4 worm cellular contexts compared by ENCODE assay signal in genomic region chrIII:4317065-4317752, ce11.
TF ChIP-seq lines count a peak whose summit lies in the region.

tag-131 (plus strand) TSS chrIII:4317702.

TF ChIP-seq in whole organism, L1 larva, 84 proteins besides CTCF, POLR2A, EP300 and RAD21 (continued from another document and continues in another):
- no peak for TF ChIP-seq egl-27 (tag; optimal IDR thresholded peaks at IDR 0.05; lab: Kevin White, UChicago)
- no peak for TF ChIP-seq jun-1 (tag; optimal IDR thresholded peaks at IDR 0.05; lab: Kevin White, UChicago)
- TF ChIP-seq lin-14 (GFP tag; optimal IDR thresholded peaks at IDR 0.05; lab: Kevin White, UChicago) = peak; percentile 61
- TF ChIP-seq nhr-11 (tag; optimal IDR thresholded peaks at IDR 0.05; lab: Kevin White, UChicago) = peak; percentile 41
- TF ChIP-seq hlh-4 (tag; optimal IDR thresholded peaks at IDR 0.05; lab: Kevin White, UChicago) = no peak
- TF ChIP-seq snpc-4 (tag; optimal IDR thresholded peaks at IDR 0.05; lab: Kevin White, UChicago) = no peak
- no peak for TF ChIP-seq C04F5.9 (tag; optimal IDR thresholded peaks at IDR 0.05; lab: Kevin White, UChicago)
- TF ChIP-seq sox-4 (tag; optimal IDR thresholded peaks at IDR 0.05; lab: Kevin White, UChicago) = no peak
- peak; percentile 3 to 20 (median 4) for TF ChIP-seq dpl-1 (GFP tag; optimal IDR thresholded peaks at IDR 0.05; lab: Kevin White, UChicago)
- TF ChIP-seq C16A3.4 (tag; optimal IDR thresholded peaks at IDR 0.05; lab: Kevin White, UChicago) = no peak
- TF ChIP-seq rnt-1 (tag; optimal IDR thresholded peaks at IDR 0.05; lab: Kevin White, UChicago) = peak; percentile 74
- TF ChIP-seq swsn-7 (tag; optimal IDR thresholded peaks at IDR 0.05; lab: Kevin White, UChicago) = peak; percentile 50
- TF ChIP-seq skn-1 (tag; optimal IDR thresholded peaks at IDR 0.05; lab: Kevin White, UChicago) = no peak
- no peak for TF ChIP-seq grh-1 (GFP tag; IDR thresholded peaks at IDR 0.05; lab: Robert Waterston, UW)
- no peak for TF ChIP-seq ztf-11 (tag; optimal IDR thresholded peaks at IDR 0.05; lab: Kevin White, UChicago)
- TF ChIP-seq elt-2 (tag; optimal IDR thresholded peaks at IDR 0.05; lab: Kevin White, UChicago) = no peak
- TF ChIP-seq nhr-76 (tag; optimal IDR thresholded peaks at IDR 0.05; lab: Kevin White, UChicago) = no peak
- no peak for TF ChIP-seq ces-1 (GFP tag; optimal IDR thresholded peaks at IDR 0.05; lab: Kevin White, UChicago)
- peak; percentile 36 for TF ChIP-seq nhr-47 (tag; optimal IDR thresholded peaks at IDR 0.05; lab: Kevin White, UChicago)
- TF ChIP-seq ceh-82 (tag; optimal IDR thresholded peaks at IDR 0.05; lab: Kevin White, UChicago) = no peak
- no peak for TF ChIP-seq lin-15B (tag; optimal IDR thresholded peaks at IDR 0.05; lab: Kevin White, UChicago)
- no peak for TF ChIP-seq vab-15 (tag; optimal IDR thresholded peaks at IDR 0.05; lab: Kevin White, UChicago)
- TF ChIP-seq F16B12.6 (tag; optimal IDR thresholded peaks at IDR 0.05; lab: Kevin White, UChicago) = no peak
- TF ChIP-seq zip-4 (GFP tag; optimal IDR thresholded peaks at IDR 0.05; lab: Kevin White, UChicago) = no peak
- no peak for TF ChIP-seq ceh-8 (GFP tag; optimal IDR thresholded peaks at IDR 0.05; lab: Kevin White, UChicago)
- TF ChIP-seq fkh-8 (tag; optimal IDR thresholded peaks at IDR 0.05; lab: Kevin White, UChicago) = no peak
- no peak for TF ChIP-seq egl-13 (tag; optimal IDR thresholded peaks at IDR 0.05; lab: Kevin White, UChicago)
- peak; percentile 16 for TF ChIP-seq lir-3 (tag; optimal IDR thresholded peaks at IDR 0.05; lab: Kevin White, UChicago; ENCODE audit: poor library complexity)
- TF ChIP-seq nhr-237 (tag; optimal IDR thresholded peaks at IDR 0.05; lab: Kevin White, UChicago) = no peak
- peak; percentile 22 for TF ChIP-seq tbx-2 (tag; optimal IDR thresholded peaks at IDR 0.05; lab: Kevin White, UChicago)
- TF ChIP-seq elt-3 (tag; optimal IDR thresholded peaks at IDR 0.05; lab: Kevin White, UChicago) = peak in 2 of 6 experiments; percentile 10 to 24
- peak in 1 of 2 experiments; percentile 26 for TF ChIP-seq mdl-1 (tag; optimal IDR thresholded peaks at IDR 0.05; lab: Kevin White, UChicago)
- TF ChIP-seq fos-1 (tag; optimal IDR thresholded peaks at IDR 0.05; lab: Kevin White, UChicago) = no peak
- no peak for TF ChIP-seq Y116A8C.19 (tag; optimal IDR thresholded peaks at IDR 0.05; lab: Kevin White, UChicago; ENCODE audit: borderline replicate concordance)

TF ChIP-seq in whole organism, L2 larva, 48 proteins besides CTCF, POLR2A, EP300 and RAD21 (continued from another document):
- TF ChIP-seq crh-2 (tag; optimal IDR thresholded peaks at IDR 0.05; lab: Kevin White, UChicago) = peak; percentile 30
- no peak for TF ChIP-seq ZK546.5 (tag; optimal IDR thresholded peaks at IDR 0.05; lab: Kevin White, UChicago)
- no peak for TF ChIP-seq nhr-77 (tag; optimal IDR thresholded peaks at IDR 0.05; lab: Kevin White, UChicago)
- TF ChIP-seq Y55F3AM.14 (GFP tag; optimal IDR thresholded peaks at IDR 0.05; lab: Kevin White, UChicago) = no peak
- peak; percentile 34 for TF ChIP-seq nhr-6 (tag; optimal IDR thresholded peaks at IDR 0.05; lab: Kevin White, UChicago)
- no peak for TF ChIP-seq dmd-4 (tag; optimal IDR thresholded peaks at IDR 0.05; lab: Kevin White, UChicago)
- TF ChIP-seq sma-9 (GFP tag; optimal IDR thresholded peaks at IDR 0.05; lab: Kevin White, UChicago) = peak; percentile 20
- TF ChIP-seq sma-9 (tag; optimal IDR thresholded peaks at IDR 0.05; lab: Kevin White, UChicago) = no peak
- TF ChIP-seq unc-62 (GFP tag; optimal IDR thresholded peaks at IDR 0.05; lab: Kevin White, UChicago) = no peak
- TF ChIP-seq fos-1 (tag; optimal IDR thresholded peaks at IDR 0.05; lab: Kevin White, UChicago) = peak; percentile 11

TF ChIP-seq in whole organism, L4 larva, 104 proteins besides CTCF, POLR2A, EP300 and RAD21 (continued from another document):
- TF ChIP-seq nhr-11 (tag; optimal IDR thresholded peaks at IDR 0.05; lab: Kevin White, UChicago) (peak; percentile 29), dpl-1 (GFP tag; optimal IDR thresholded peaks at IDR 0.05; lab: Kevin White, UChicago) (peak; percentile 14)

TF ChIP-seq in whole organism, late embryonic, 69 proteins besides CTCF, POLR2A, EP300 and RAD21 (continued from another document):
- TF ChIP-seq unc-86 (tag; optimal IDR thresholded peaks at IDR 0.05; lab: Kevin White, UChicago) (no peak), C38D4.7 (GFP tag; optimal IDR thresholded peaks at IDR 0.05; lab: Kevin White, UChicago) (no peak)
